Worm (Caenorhabditis elegans): Measurements from ENCODE around the gene vps-22.
"Not testable (repeated sequence)": the region's sequence is repeated elsewhere in the genome, so short reads cannot be mapped to it uniquely, and the experiment has no call there.

vps-22 gene

ce11 chrIII:4998956-4999425 lies 36.7 kb upstream of the vps-22 start, which contains the start of gene smcr-8:
Gene smcr-8, plus strand, starts transcription at chrIII:4999375.
- TF ChIP-seq flh-1 (GFP tag; optimal IDR thresholded peaks at IDR 0.05): no peak

ce11 chrIII:4998111-4998859 lies 36.0 kb upstream of the vps-22 start, which contains the start of gene tmem-131:
Gene tmem-131, minus strand, starts transcription at chrIII:4998161.
- TF ChIP-seq tbx-8 (GFP tag; optimal IDR thresholded peaks at IDR 0.05) (no peak), lin-32 (GFP tag; optimal IDR thresholded peaks at IDR 0.05) (no peak), cnd-1 (tag; optimal IDR thresholded peaks at IDR 0.05) (no peak), ham-2 (GFP tag; optimal IDR thresholded peaks at IDR 0.05) (no peak), ceh-83 (GFP tag; optimal IDR thresholded peaks at IDR 0.05) (no peak), blmp-1 (tag; optimal IDR thresholded peaks at IDR 0.05) (no peak), ces-1 (GFP tag; optimal IDR thresholded peaks at IDR 0.05) (no peak), unc-39 (tag; optimal IDR thresholded peaks at IDR 0.05) (no peak), flh-1 (GFP tag; optimal IDR thresholded peaks at IDR 0.05) (no peak), nhr-237 (tag; optimal IDR thresholded peaks at IDR 0.05) (no peak), zip-8 (tag; optimal IDR thresholded peaks at IDR 0.05) (no peak), unc-62 (GFP tag; optimal IDR thresholded peaks at IDR 0.05) (no peak), hlh-1 (tag; optimal IDR thresholded peaks at IDR 0.05) (no peak), ceh-39 (tag; optimal IDR thresholded peaks at IDR 0.05) (no peak)

- TF ChIP-seq tbx-8 (GFP tag; optimal IDR thresholded peaks at IDR 0.05) (no peak), mep-1 (tag; optimal IDR thresholded peaks at IDR 0.05) (no peak), cnd-1 (tag; optimal IDR thresholded peaks at IDR 0.05) (no peak), ces-1 (GFP tag; optimal IDR thresholded peaks at IDR 0.05) (no peak)
Observed at ce11 chrIII:4987666-4988065, 25.4 kb upstream of the vps-22 start.

- TF ChIP-seq mep-1 (tag; optimal IDR thresholded peaks at IDR 0.05): peak; percentile 3
- TF ChIP-seq lin-13 (tag; optimal IDR thresholded peaks at IDR 0.05): peak; percentile 8
- TF ChIP-seq M03D4.4 (tag; optimal IDR thresholded peaks at IDR 0.05): no peak
- TF ChIP-seq blmp-1 (tag; optimal IDR thresholded peaks at IDR 0.05): no peak
Observed at ce11 chrIII:4986790-4987259, 24.5 kb upstream of the vps-22 start, which contains the start of the genes C27F2.10 and wdr-60. Gene C27F2.10, minus strand, starts transcription at chrIII:4986898. Gene wdr-60, plus strand, starts transcription at chrIII:4987209.

- TF ChIP-seq mep-1 (tag; optimal IDR thresholded peaks at IDR 0.05) (no peak), ceh-43 (GFP tag; optimal IDR thresholded peaks at IDR 0.05) (no peak), unc-62 (GFP tag; optimal IDR thresholded peaks at IDR 0.05) (no peak), unc-120 (tag; optimal IDR thresholded peaks at IDR 0.05; ENCODE audit: poor library complexity, severe bottlenecking) (no peak)
Observed at ce11 chrIII:4984444-4985086, 22.3 kb upstream of the vps-22 start, which contains the start of gene C27F2.7. Gene C27F2.7, minus strand, starts transcription at chrIII:4984494.

- TF ChIP-seq unc-62 (GFP tag; optimal IDR thresholded peaks at IDR 0.05) (no peak), elt-1 (tag; optimal IDR thresholded peaks at IDR 0.05; ENCODE audit: borderline replicate concordance, insufficient read depth) (no peak), pha-4 (tag; optimal IDR thresholded peaks at IDR 0.05) (no peak), M03D4.4 (tag; optimal IDR thresholded peaks at IDR 0.05) (no peak), ceh-83 (GFP tag; optimal IDR thresholded peaks at IDR 0.05) (no peak), cnd-1 (tag; optimal IDR thresholded peaks at IDR 0.05) (no peak), tbx-8 (GFP tag; optimal IDR thresholded peaks at IDR 0.05) (no peak), ces-1 (GFP tag; optimal IDR thresholded peaks at IDR 0.05) (no peak), lin-32 (GFP tag; optimal IDR thresholded peaks at IDR 0.05) (no peak), sem-2 (GFP tag; optimal IDR thresholded peaks at IDR 0.05) (no peak), nhr-12 (tag; optimal IDR thresholded peaks at IDR 0.05) (no peak), lin-13 (tag; optimal IDR thresholded peaks at IDR 0.05) (no peak), nhr-237 (tag; optimal IDR thresholded peaks at IDR 0.05) (no peak)
Observed at ce11 chrIII:4983961-4984360, 21.7 kb upstream of the vps-22 start.

ce11 chrIII:4980367-4980766 lies 18.1 kb upstream of the vps-22 start, which contains the start of gene C27F2.6:
Gene C27F2.6, minus strand, starts transcription at chrIII:4980467.
- TF ChIP-seq ces-1 (GFP tag; optimal IDR thresholded peaks at IDR 0.05); snpc-4 (tag; optimal IDR thresholded peaks at IDR 0.05); M03D4.4 (tag; optimal IDR thresholded peaks at IDR 0.05): not testable (repeated sequence)

Data from whole organism, mixed stage, embryonic.